Worm (Caenorhabditis elegans) whole organism, young adult: ENCODE data around the gene hsp-12.3.
A peak's percentile ranks its signal among the peaks of the same experiment; 100 is the strongest.

Source experiments
- B0019.2 ChIP-seq: fragments of 200-800 bp; sonication (Bioruptor generic); conservative IDR thresholded peaks from 2 replicates; pipeline ENCODE4 v1.3.6; 2022; ENCODE audit warnings: missing genetic modification reagents, missing genetic modification characterization, missing compliant biosample characterization
- B0035.1 ChIP-seq: sonication (generic microtip); optimal IDR thresholded peaks from 2 replicates; lab custom pipeline; 2016; ENCODE audit warnings: missing genetic modification characterization, mild to moderate bottlenecking, missing compliant biosample characterization, missing genotype, missing genetic modification reagents
- C17E4.6 ChIP-seq: fragments of 200-800 bp; sonication (Bioruptor generic); IDR thresholded peaks from 2 replicates; pipeline ENCODE4 v1.3.6; 2022; ENCODE audit warnings: missing genetic modification reagents, missing genetic modification characterization, missing compliant biosample characterization
- F22D6.2 ChIP-seq: sonication (generic microtip); optimal IDR thresholded peaks from 2 replicates; lab custom pipeline; 2016; ENCODE audit warnings: mild to moderate bottlenecking, missing genetic modification characterization, missing compliant biosample characterization
- F49E8.2 ChIP-seq: sonication (generic microtip); optimal IDR thresholded peaks from 3 replicates; lab custom pipeline; 2017; ENCODE audit warnings: missing genetic modification characterization, mild to moderate bottlenecking, missing compliant biosample characterization, antibody characterized with exemption, moderate library complexity; ENCODE audit not compliant: insufficient read depth
- F52B5.7 ChIP-seq: sonication (generic microtip); optimal IDR thresholded peaks from 2 replicates; lab custom pipeline; 2016; ENCODE audit warnings: mild to moderate bottlenecking, missing genetic modification characterization, missing compliant biosample characterization
- F55B11.4 ChIP-seq: sonication (generic microtip); optimal IDR thresholded peaks from 2 replicates; lab custom pipeline; 2016; ENCODE audit warnings: missing compliant biosample characterization, missing genetic modification characterization, borderline replicate concordance; ENCODE audit not compliant: insufficient read depth
- F57A8.1 ChIP-seq: fragments of 200-800 bp; sonication (Bioruptor generic); optimal IDR thresholded peaks from 2 replicates; lab custom pipeline; 2018; ENCODE audit warnings: mild to moderate bottlenecking, missing genetic modification characterization, moderate library complexity, missing compliant biosample characterization
- Y53F4B.3 ChIP-seq: fragments of 200-800 bp; sonication (Bioruptor generic); IDR thresholded peaks from 2 replicates; pipeline ENCODE4 v1.3.6; 2022; ENCODE audit warnings: missing genetic modification reagents, missing genetic modification characterization, missing compliant biosample characterization
- Y79H2A.3 ChIP-seq: fragments of 200-800 bp; sonication (Bioruptor generic); conservative IDR thresholded peaks from 2 replicates; pipeline ENCODE4 v1.3.6; 2022; ENCODE audit warnings: missing genetic modification reagents, missing genetic modification characterization, missing compliant biosample characterization
- ZK185.1 ChIP-seq: sonication (generic microtip); optimal IDR thresholded peaks from 2 replicates; lab custom pipeline; 2016; ENCODE audit warnings: mild to moderate bottlenecking, missing genetic modification characterization, missing compliant biosample characterization; ENCODE audit not compliant: poor library complexity, severe bottlenecking
- ama-1 ChIP-seq, 3 experiments: fragments of 150-350 bp in 1 of 3; sonication (generic microtip) in 2 of 3; optimal IDR thresholded peaks; 2 replicates each; lab custom pipeline; 2014 to 2018; ENCODE audit warnings: missing biosample characterization in 2 of 3, missing genetic modification characterization in 2 of 3, missing genetic modification reagents in 2 of 3
- atf-7 ChIP-seq: sonication (generic microtip); optimal IDR thresholded peaks from 2 replicates; lab custom pipeline; 2017; ENCODE audit warnings: mild to moderate bottlenecking, missing genetic modification characterization, missing compliant biosample characterization
- bed-1 ChIP-seq: fragments of 200-800 bp; sonication (Bioruptor generic); IDR thresholded peaks from 2 replicates; pipeline ENCODE4 v1.3.6; 2022; ENCODE audit warnings: missing genetic modification reagents, missing genetic modification characterization, missing compliant biosample characterization
- bed-2 ChIP-seq: fragments of 200-800 bp; sonication (Bioruptor generic); IDR thresholded peaks from 2 replicates; pipeline ENCODE4 v1.3.6; 2022; ENCODE audit warnings: missing genetic modification reagents, missing genetic modification characterization, missing compliant biosample characterization
- ceh-40 ChIP-seq: fragments of 200-800 bp; sonication (Bioruptor generic); IDR thresholded peaks from 2 replicates; pipeline ENCODE4 v1.3.6; 2022; ENCODE audit warnings: missing genetic modification characterization, missing compliant biosample characterization
- chd-7 ChIP-seq: sonication (generic microtip); optimal IDR thresholded peaks from 2 replicates; lab custom pipeline; 2016; ENCODE audit warnings: mild to moderate bottlenecking, missing genetic modification characterization, moderate library complexity, missing compliant biosample characterization
- dpff-1 ChIP-seq: sonication (generic microtip); optimal IDR thresholded peaks from 2 replicates; lab custom pipeline; 2017; ENCODE audit warnings: mild to moderate bottlenecking, missing genetic modification characterization, missing compliant biosample characterization
- egl-18 ChIP-seq: fragments of 200-800 bp; sonication (Bioruptor generic); IDR thresholded peaks from 2 replicates; pipeline ENCODE4 v1.3.6; 2022; ENCODE audit warnings: missing genetic modification reagents, missing genetic modification characterization, missing compliant biosample characterization
- egl-44 ChIP-seq: fragments of 200-800 bp; sonication (Bioruptor generic); IDR thresholded peaks from 2 replicates; pipeline ENCODE4 v1.3.6; 2022; ENCODE audit warnings: missing genetic modification reagents, missing genetic modification characterization, missing compliant biosample characterization
- ekl-4 ChIP-seq: fragments of 200-800 bp; sonication (Bioruptor generic); IDR thresholded peaks from 2 replicates; pipeline ENCODE4 v1.3.6; 2022; ENCODE audit warnings: missing genetic modification reagents, missing genetic modification characterization, missing compliant biosample characterization
- fkh-3 ChIP-seq: sonication (generic microtip); optimal IDR thresholded peaks from 2 replicates; lab custom pipeline; 2016; ENCODE audit warnings: mild to moderate bottlenecking, missing genetic modification characterization, missing compliant biosample characterization
- gei-17 ChIP-seq: fragments of 200-800 bp; sonication (Bioruptor generic); optimal IDR thresholded peaks from 2 replicates; lab custom pipeline; 2018; ENCODE audit warnings: mild to moderate bottlenecking, missing genetic modification characterization, missing compliant biosample characterization
- hlh-26 ChIP-seq: fragments of 200-800 bp; sonication (Bioruptor generic); conservative IDR thresholded peaks from 2 replicates; pipeline ENCODE4 v1.3.6; 2022; ENCODE audit warnings: missing genetic modification reagents, missing genetic modification characterization, missing compliant biosample characterization
- hmg-1.2 ChIP-seq: fragments of 200-800 bp; sonication (Bioruptor generic); IDR thresholded peaks from 2 replicates; pipeline ENCODE4 v1.3.6; 2022; ENCODE audit warnings: missing genetic modification reagents, missing genetic modification characterization, missing compliant biosample characterization
- hrde-1 ChIP-seq: sonication (generic microtip); optimal IDR thresholded peaks from 2 replicates; lab custom pipeline; 2016; ENCODE audit warnings: missing genetic modification characterization, mild to moderate bottlenecking, missing compliant biosample characterization, moderate library complexity, missing genotype, missing genetic modification reagents, borderline replicate concordance
- lag-1 ChIP-seq: fragments of 200-800 bp; sonication (Bioruptor generic); IDR thresholded peaks from 2 replicates; pipeline ENCODE4 v1.3.6; 2022; ENCODE audit warnings: missing genetic modification reagents, missing genetic modification characterization, missing compliant biosample characterization
- lin-35 ChIP-seq, 3 experiments: fragments of 150-350 bp in 2 of 3; sonication (generic microtip) in 1 of 3; optimal IDR thresholded peaks; 2 replicates each; lab custom pipeline; 2014 to 2018; ENCODE audit warnings: missing biosample characterization in 3 of 3, missing genetic modification characterization in 3 of 3, missing genetic modification reagents in 3 of 3
- lin-40 ChIP-seq: sonication (generic microtip); optimal IDR thresholded peaks from 2 replicates; lab custom pipeline; 2016; ENCODE audit warnings: missing genetic modification characterization, mild to moderate bottlenecking, missing compliant biosample characterization, missing genotype, missing genetic modification reagents
- lin-54 ChIP-seq: fragments of 200-800 bp; sonication (Bioruptor generic); optimal IDR thresholded peaks from 2 replicates; lab custom pipeline; 2018; ENCODE audit warnings: mild to moderate bottlenecking, missing genetic modification characterization, missing compliant biosample characterization
- lir-1 ChIP-seq: fragments of 200-800 bp; sonication (Bioruptor generic); conservative IDR thresholded peaks from 2 replicates; pipeline ENCODE4 v1.3.6; 2022; ENCODE audit warnings: missing genetic modification reagents, missing genetic modification characterization, missing compliant biosample characterization
- lsl-1 ChIP-seq: fragments of 200-800 bp; sonication (Bioruptor generic); optimal IDR thresholded peaks from 2 replicates; lab custom pipeline; 2018; ENCODE audit warnings: mild to moderate bottlenecking, missing genetic modification characterization, moderate library complexity, missing compliant biosample characterization
- lsy-27 ChIP-seq: sonication (generic microtip); optimal IDR thresholded peaks from 2 replicates; lab custom pipeline; 2017; ENCODE audit warnings: missing genetic modification characterization, mild to moderate bottlenecking, missing compliant biosample characterization, antibody characterized with exemption, missing genotype, borderline replicate concordance; ENCODE audit not compliant: insufficient read depth
- madf-6 ChIP-seq: fragments of 200-800 bp; sonication (Bioruptor generic); IDR thresholded peaks from 2 replicates; pipeline ENCODE4 v1.3.6; 2022; ENCODE audit warnings: missing genetic modification reagents, missing genetic modification characterization, missing compliant biosample characterization
- mes-4 ChIP-seq: sonication (generic microtip); optimal IDR thresholded peaks from 2 replicates; lab custom pipeline; 2016; ENCODE audit warnings: missing genotype, missing genetic modification characterization, missing compliant biosample characterization
- nfya-2 ChIP-seq: fragments of 200-800 bp; sonication (Bioruptor generic); IDR thresholded peaks from 2 replicates; pipeline ENCODE4 v1.3.6; 2022; ENCODE audit warnings: missing genetic modification reagents, missing genetic modification characterization, missing compliant biosample characterization
- nfyb-1 ChIP-seq: fragments of 200-800 bp; sonication (Bioruptor generic); IDR thresholded peaks from 2 replicates; pipeline ENCODE4 v1.3.6; 2022; ENCODE audit warnings: missing genetic modification reagents, missing genetic modification characterization, missing compliant biosample characterization
- nhr-27 ChIP-seq: fragments of 200-800 bp; sonication (Bioruptor generic); optimal IDR thresholded peaks from 2 replicates; lab custom pipeline; 2018; ENCODE audit warnings: mild to moderate bottlenecking, missing genetic modification characterization, moderate library complexity, missing compliant biosample characterization
- nhr-90 ChIP-seq: sonication (generic microtip); optimal IDR thresholded peaks from 2 replicates; lab custom pipeline; 2016; ENCODE audit warnings: missing genotype, mild to moderate bottlenecking, missing genetic modification characterization, missing compliant biosample characterization
- pbrm-1 ChIP-seq: fragments of 200-800 bp; sonication (Bioruptor generic); IDR thresholded peaks from 2 replicates; pipeline ENCODE4 v1.3.6; 2022; ENCODE audit warnings: missing genetic modification reagents, missing genetic modification characterization, missing compliant biosample characterization
- rec-8 ChIP-seq, 2 experiments: sonication (generic microtip); optimal IDR thresholded peaks; 2 replicates each; lab custom pipeline; 2016; ENCODE audit warnings: mild to moderate bottlenecking in 2 of 2, missing genetic modification characterization in 2 of 2, missing genetic modification reagents in 2 of 2, missing genotype in 2 of 2, missing biosample characterization in 1 of 2, missing compliant biosample characterization in 1 of 2, moderate library complexity in 1 of 2
- rpc-1 ChIP-seq, 2 experiments: fragments of 150-350 bp in 1 of 2; sonication (generic microtip) in 1 of 2; optimal IDR thresholded peaks; 2 replicates each; lab custom pipeline; 2014 to 2018; ENCODE audit warnings: missing biosample characterization in 1 of 2, missing genetic modification characterization in 1 of 2, missing genetic modification reagents in 1 of 2, missing genotype in 1 of 2
- somi-1 ChIP-seq: fragments of 200-800 bp; sonication (Bioruptor generic); optimal IDR thresholded peaks from 2 replicates; lab custom pipeline; 2018; ENCODE audit warnings: mild to moderate bottlenecking, missing genetic modification characterization, missing compliant biosample characterization
- unc-62 ChIP-seq: fragments of 150-350 bp; optimal IDR thresholded peaks from 2 replicates; lab custom pipeline; 2014; ENCODE audit warnings: missing biosample characterization, missing genetic modification reagents, missing genetic modification characterization
- ztf-22 ChIP-seq: fragments of 200-800 bp; sonication (Bioruptor generic); optimal IDR thresholded peaks from 2 replicates; lab custom pipeline; 2018; ENCODE audit warnings: mild to moderate bottlenecking, missing genetic modification characterization, moderate library complexity, missing compliant biosample characterization
- ztf-26 ChIP-seq: sonication (generic microtip); optimal IDR thresholded peaks from 2 replicates; lab custom pipeline; 2017; ENCODE audit warnings: missing genetic modification characterization, missing compliant biosample characterization
- ztf-28 ChIP-seq: fragments of 200-800 bp; sonication (Bioruptor generic); IDR thresholded peaks from 2 replicates; pipeline ENCODE4 v1.3.6; 2022; ENCODE audit warnings: missing genetic modification reagents, missing genetic modification characterization, missing compliant biosample characterization

hsp-12.3 gene

ce11 chrIV:9438753-9439152 lies 6.6 kb downstream of the hsp-12.3 start (continued):
- no peak for TF ChIP-seq nhr-90 (tag; lab: Kevin White, UChicago)
- TF ChIP-seq gei-17 (GFP tag; lab: Kevin White, UChicago): peak; percentile 32
- no peak for TF ChIP-seq nhr-27
- TF ChIP-seq rpc-1 (optimal IDR thresholded peaks at IDR 0.05; lab: Kevin White, UChicago): no peak
- no peak for TF ChIP-seq rpc-1 (tag; optimal IDR thresholded peaks at IDR 0.05; lab: Kevin White, UChicago)
- TF ChIP-seq nfyb-1 (GFP tag; lab: Robert Waterston, UW): peak; percentile 77
- TF ChIP-seq B0019.2: no peak
- TF ChIP-seq lsy-27: no peak
- TF ChIP-seq ceh-40 (GFP tag; lab: Robert Waterston, UW): no peak
- no peak for TF ChIP-seq egl-18
- TF ChIP-seq dpff-1 (tag; lab: Kevin White, UChicago): no peak
- TF ChIP-seq ztf-28 (GFP tag; lab: Robert Waterston, UW): no peak
- TF ChIP-seq lag-1 (GFP tag; lab: Robert Waterston, UW): no peak
- TF ChIP-seq rec-8 (tag; optimal IDR thresholded peaks at IDR 0.05; lab: Kevin White, UChicago): no peak
- peak; percentile 26 for TF ChIP-seq chd-7 (tag; lab: Kevin White, UChicago)
- peak; percentile 30; the same call in 1 of the 2 replicates for TF ChIP-seq hmg-1.2 (GFP tag; lab: Robert Waterston, UW)
- TF ChIP-seq ztf-26 (tag; lab: Kevin White, UChicago): peak; percentile 57
- TF ChIP-seq C17E4.6: no peak
- TF ChIP-seq fkh-3: no peak
- TF ChIP-seq lir-1: no peak
- TF ChIP-seq hrde-1 (tag; lab: Kevin White, UChicago): no peak
- no peak for TF ChIP-seq bed-2 (GFP tag; lab: Robert Waterston, UW)
- no peak for TF ChIP-seq B0035.1
- TF ChIP-seq Y79H2A.3: no peak
- no peak for TF ChIP-seq hlh-26 (GFP tag; lab: Robert Waterston, UW)
- peak; percentile 6 for TF ChIP-seq lsl-1 (GFP tag; lab: Kevin White, UChicago)
- TF ChIP-seq pbrm-1 (GFP tag; lab: Robert Waterston, UW): peak; percentile 44; the same call in 1 of the 2 replicates
- TF ChIP-seq lin-40 (tag; lab: Kevin White, UChicago): peak; percentile 39
- peak; percentile 27 for TF ChIP-seq lin-54 (GFP tag; lab: Kevin White, UChicago)
- TF ChIP-seq lin-35 (GFP tag; optimal IDR thresholded peaks at IDR 0.05; lab: Kevin White, UChicago): no peak
- TF ChIP-seq ZK185.1: peak; percentile 17
- TF ChIP-seq F22D6.2: no peak
- TF ChIP-seq ztf-22 (GFP tag; lab: Kevin White, UChicago): no peak
- no peak for TF ChIP-seq unc-62
- no peak for TF ChIP-seq egl-44
- TF ChIP-seq somi-1 (GFP tag; lab: Kevin White, UChicago): no peak
- TF ChIP-seq F49E8.2 (tag; lab: Kevin White, UChicago): no peak
- TF ChIP-seq bed-1 (GFP tag; lab: Robert Waterston, UW): no peak
- TF ChIP-seq F52B5.7 (tag; lab: Kevin White, UChicago): no peak
- TF ChIP-seq atf-7: peak; percentile 23
- no peak for TF ChIP-seq F57A8.1
- TF ChIP-seq mes-4 (tag; lab: Kevin White, UChicago): no peak
- no peak for TF ChIP-seq Y53F4B.3 (GFP tag; lab: Robert Waterston, UW)
- no peak for TF ChIP-seq nfya-2
- TF ChIP-seq madf-6 (GFP tag; lab: Robert Waterston, UW): no peak
- TF ChIP-seq ama-1 (optimal IDR thresholded peaks at IDR 0.05; lab: Kevin White, UChicago): peak; percentile 89
- TF ChIP-seq ama-1 (GFP tag; optimal IDR thresholded peaks at IDR 0.05; lab: Kevin White, UChicago): no peak
- peak; percentile 78; the same call in 1 of the 2 replicates for TF ChIP-seq ekl-4 (GFP tag; lab: Robert Waterston, UW)
- TF ChIP-seq F55B11.4: no peak
